Fruit fly (Drosophila melanogaster) whole organism, pupa: Measurements from ENCODE around the gene RpS26.
A peak's percentile ranks its signal among the peaks of the same experiment; 100 is the strongest.

Source experiments
- CG10348 ChIP-seq: fragments of 200-800 bp; sonication (Bioruptor generic); IDR thresholded peaks from 2 replicates; pipeline ENCODE4 v1.3.6; 2022; ENCODE audit warnings: missing biosample characterization, missing genetic modification characterization
- CG12605 ChIP-seq: fragments of 200-800 bp; sonication (Bioruptor generic); IDR thresholded peaks from 2 replicates; pipeline ENCODE4 v1.3.6; 2022; ENCODE audit warnings: missing biosample characterization, missing genetic modification characterization
- CG13204 ChIP-seq: fragments of 200-800 bp; sonication (Bioruptor generic); optimal IDR thresholded peaks from 2 replicates; lab custom pipeline; 2018; ENCODE audit warnings: missing biosample characterization, mild to moderate bottlenecking, missing genetic modification characterization, moderate library complexity
- CG14655 ChIP-seq: fragments of 200-800 bp; sonication (Bioruptor generic); optimal IDR thresholded peaks from 3 replicates; lab custom pipeline; 2017; ENCODE audit warnings: mild to moderate bottlenecking, missing biosample characterization, missing genetic modification reagents, missing genetic modification characterization
- CG15710 ChIP-seq: fragments of 200-800 bp; sonication (Bioruptor generic); optimal IDR thresholded peaks from 2 replicates; lab custom pipeline; 2018; ENCODE audit warnings: missing biosample characterization, mild to moderate bottlenecking, missing genetic modification characterization, moderate library complexity
- CG17806 ChIP-seq: fragments of 200-800 bp; sonication (Bioruptor generic); optimal IDR thresholded peaks from 2 replicates; lab custom pipeline; 2018; ENCODE audit warnings: missing biosample characterization, mild to moderate bottlenecking, missing genetic modification characterization, moderate library complexity
- CG32121 ChIP-seq: fragments of 200-800 bp; sonication (Bioruptor generic); IDR thresholded peaks from 2 replicates; pipeline ENCODE4 v1.3.6; 2022; ENCODE audit warnings: missing biosample characterization, missing genetic modification characterization
- CG34367 ChIP-seq: fragments of 200-800 bp; sonication (Bioruptor generic); optimal IDR thresholded peaks from 2 replicates; lab custom pipeline; 2018; ENCODE audit warnings: missing biosample characterization, mild to moderate bottlenecking, missing genetic modification characterization
- CG4496 ChIP-seq: fragments of 200-800 bp; sonication (Bioruptor generic); IDR thresholded peaks from 3 replicates; pipeline ENCODE4 v1.3.6; 2022; ENCODE audit warnings: missing biosample characterization, missing genetic modification characterization
- CG8159 ChIP-seq: fragments of 200-800 bp; sonication (Bioruptor generic); optimal IDR thresholded peaks from 3 replicates; lab custom pipeline; 2018; ENCODE audit warnings: missing biosample characterization, mild to moderate bottlenecking, missing genetic modification characterization, moderate library complexity
- CG8301 ChIP-seq: fragments of 200-800 bp; sonication (Bioruptor generic); optimal IDR thresholded peaks from 2 replicates; lab custom pipeline; 2018; ENCODE audit warnings: missing biosample characterization, mild to moderate bottlenecking, missing genetic modification characterization
- CG9948 ChIP-seq: fragments of 200-800 bp; sonication (Bioruptor generic); optimal IDR thresholded peaks from 2 replicates; lab custom pipeline; 2018; ENCODE audit warnings: missing biosample characterization, mild to moderate bottlenecking, missing genetic modification characterization, moderate library complexity
- D1 ChIP-seq: fragments of 200-800 bp; sonication (Bioruptor generic); optimal IDR thresholded peaks from 2 replicates; lab custom pipeline; 2018; ENCODE audit warnings: missing biosample characterization, mild to moderate bottlenecking, missing genetic modification characterization, moderate library complexity
- EcR ChIP-seq: fragments of 200-800 bp; sonication (Bioruptor generic); optimal IDR thresholded peaks from 3 replicates; lab custom pipeline; 2019; ENCODE audit warnings: missing biosample characterization, missing genetic modification characterization, mild to moderate bottlenecking, moderate library complexity, missing genetic modification reagents
- Ets98B ChIP-seq: fragments of 200-800 bp; sonication (Bioruptor generic); IDR thresholded peaks from 2 replicates; pipeline ENCODE4 v1.3.6; 2022; ENCODE audit warnings: missing biosample characterization, missing genetic modification characterization
- Pif1A ChIP-seq: fragments of 200-800 bp; sonication (Bioruptor generic); optimal IDR thresholded peaks from 3 replicates; lab custom pipeline; 2016; ENCODE audit warnings: missing biosample characterization, missing genetic modification characterization
- Pif1B ChIP-seq: fragments of 200-800 bp; sonication (Bioruptor generic); optimal IDR thresholded peaks from 3 replicates; lab custom pipeline; 2016; ENCODE audit warnings: missing biosample characterization, missing genetic modification characterization
- Snoo ChIP-seq: fragments of 200-800 bp; sonication (Bioruptor generic); optimal IDR thresholded peaks from 3 replicates; lab custom pipeline; 2017; ENCODE audit warnings: missing biosample characterization, mild to moderate bottlenecking, missing genetic modification characterization, inconsistent platforms
- fd96Ca ChIP-seq: fragments of 200-800 bp; sonication (Bioruptor generic); IDR thresholded peaks from 3 replicates; pipeline ENCODE4 v1.3.6; 2022; ENCODE audit warnings: missing biosample characterization, missing genetic modification characterization
- gl ChIP-seq: fragments of 200-800 bp; sonication (Bioruptor generic); optimal IDR thresholded peaks from 2 replicates; lab custom pipeline; 2018; ENCODE audit warnings: missing biosample characterization, mild to moderate bottlenecking, missing genetic modification characterization
- rn ChIP-seq: fragments of 200-800 bp; sonication (Bioruptor generic); IDR thresholded peaks from 2 replicates; pipeline ENCODE4 v1.3.6; 2022; ENCODE audit warnings: missing biosample characterization, missing genetic modification characterization

Gene RpS26

dm6 chr2L:18478509-18479176 lies 35.6 kb upstream of the RpS26 start:
- no peak for TF ChIP-seq CG17806 (tag; lab: Kevin White, UChicago)
- no peak for TF ChIP-seq CG13204 (GFP tag; lab: Kevin White, UChicago)
- no peak for TF ChIP-seq CG4496 (GFP tag; lab: Robert Waterston, UW)
- no peak for TF ChIP-seq CG9948 (tag; lab: Kevin White, UChicago)
- no peak for TF ChIP-seq D1
- no peak for TF ChIP-seq fd96Ca (GFP tag; lab: Robert Waterston, UW)
- TF ChIP-seq CG8301 (tag; lab: Kevin White, UChicago) = no peak
- no peak for TF ChIP-seq CG34367 (tag; lab: Kevin White, UChicago)
- TF ChIP-seq rn (GFP tag; lab: Robert Waterston, UW) = no peak
- no peak for TF ChIP-seq Ets98B (GFP tag; lab: Robert Waterston, UW)
- no peak for TF ChIP-seq CG32121
- no peak for TF ChIP-seq gl (tag; lab: Kevin White, UChicago)
- TF ChIP-seq CG8159 = no peak
- TF ChIP-seq CG12605 (GFP tag; lab: Robert Waterston, UW) = no peak
- TF ChIP-seq CG14655 (GFP tag; lab: Kevin White, UChicago) = no peak
- no peak for TF ChIP-seq EcR
- TF ChIP-seq CG15710 (tag; lab: Kevin White, UChicago) = no peak
- no peak for TF ChIP-seq Pif1B (GFP tag; lab: Kevin White, UChicago)

DNA sequence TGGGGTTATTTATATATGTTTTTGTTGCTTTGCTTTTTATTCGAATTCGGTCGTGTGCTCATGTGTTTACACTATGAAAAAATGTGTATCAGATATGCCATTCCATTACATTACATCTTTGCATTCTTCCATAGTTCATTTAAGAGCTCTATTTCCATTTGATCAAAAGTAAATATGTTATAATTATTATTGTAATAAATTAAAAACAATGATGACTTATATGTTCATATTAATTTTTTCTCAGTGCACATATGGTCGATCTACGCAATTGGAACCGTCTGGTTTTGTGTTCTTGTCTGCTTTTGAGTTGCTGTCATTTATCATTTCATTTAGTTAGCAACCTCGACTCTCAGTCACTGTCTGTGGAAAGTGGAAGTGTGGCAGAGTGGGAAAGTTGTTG lies 34.4 kb upstream of the RpS26 start:
- TF ChIP-seq CG32121 = peak; percentile 47; the same call in 1 of the 2 replicates
- peak; percentile 73 for TF ChIP-seq D1
- TF ChIP-seq gl (tag; lab: Kevin White, UChicago) = peak; percentile 77
- TF ChIP-seq CG10348 (GFP tag; lab: Robert Waterston, UW) = no peak
- 0 out of 3 replicates have a peak, but pooled peaks have one; percentile 25 for TF ChIP-seq fd96Ca (GFP tag; lab: Robert Waterston, UW)
- TF ChIP-seq CG12605 (GFP tag; lab: Robert Waterston, UW) = peak; percentile 63
- TF ChIP-seq CG9948 (tag; lab: Kevin White, UChicago) = peak; percentile 87
- peak; percentile 85 for TF ChIP-seq CG4496 (GFP tag; lab: Robert Waterston, UW)
- peak; percentile 73 for TF ChIP-seq CG14655 (GFP tag; lab: Kevin White, UChicago)
- peak; percentile 86 for TF ChIP-seq CG34367 (tag; lab: Kevin White, UChicago)
- peak; percentile 78 for TF ChIP-seq EcR
- TF ChIP-seq CG8159 = peak; percentile 93
- peak; percentile 78 for TF ChIP-seq Pif1B (GFP tag; lab: Kevin White, UChicago)
- peak; percentile 94 for TF ChIP-seq CG15710 (tag; lab: Kevin White, UChicago)
- TF ChIP-seq CG13204 (GFP tag; lab: Kevin White, UChicago) = peak; percentile 76
- TF ChIP-seq CG8301 (tag; lab: Kevin White, UChicago) = peak; percentile 64
- peak; percentile 72 for TF ChIP-seq Ets98B (GFP tag; lab: Robert Waterston, UW)
- TF ChIP-seq Pif1A = peak; percentile 85
- peak; percentile 74 for TF ChIP-seq rn (GFP tag; lab: Robert Waterston, UW)
- TF ChIP-seq CG17806 (tag; lab: Kevin White, UChicago) = peak; percentile 89
- peak; percentile 75 for TF ChIP-seq Snoo (tag; lab: Kevin White, UChicago)
- TF ChIP-seq, all 21 proteins: peak for 20

dm6 chr2L:18469544-18470109 lies 26.6 kb upstream of the RpS26 start:
- TF ChIP-seq CG8301 (tag; lab: Kevin White, UChicago) = no peak
- TF ChIP-seq CG32121 = no peak
- TF ChIP-seq D1 = no peak
- peak; percentile 57; the same call in 1 of the 3 replicates for TF ChIP-seq CG4496 (GFP tag; lab: Robert Waterston, UW)
- peak; percentile 47 for TF ChIP-seq Snoo (tag; lab: Kevin White, UChicago)
- no peak for TF ChIP-seq Pif1A
- no peak; the same call in 1 of the 2 replicates for TF ChIP-seq Ets98B (GFP tag; lab: Robert Waterston, UW)
- TF ChIP-seq EcR = peak; percentile 91
- TF ChIP-seq CG34367 (tag; lab: Kevin White, UChicago) = no peak
- no peak for TF ChIP-seq fd96Ca (GFP tag; lab: Robert Waterston, UW)
- TF ChIP-seq CG8159 = no peak
- no peak for TF ChIP-seq CG13204 (GFP tag; lab: Kevin White, UChicago)

DNA sequence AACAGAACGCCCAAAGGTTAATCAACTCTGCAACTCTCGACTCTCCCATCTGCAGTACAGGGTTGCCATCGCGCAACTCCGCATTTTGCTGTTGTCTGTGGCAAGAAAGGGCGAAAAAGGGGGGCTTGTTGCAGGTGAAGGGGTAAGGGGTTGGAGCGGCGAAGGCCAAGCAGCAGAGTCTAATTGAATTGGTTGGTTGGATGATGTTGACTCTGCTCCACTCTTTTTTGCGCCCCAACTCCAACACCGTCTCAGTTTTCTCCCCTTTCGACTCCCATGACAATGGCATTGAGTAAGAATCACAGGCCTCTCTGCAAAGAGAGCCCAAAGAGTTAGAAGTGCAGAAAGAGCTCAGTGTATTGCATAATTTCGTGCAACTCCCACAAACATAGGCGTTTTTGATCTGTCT lies 25.5 kb upstream of the RpS26 start:
- TF ChIP-seq Pif1B (GFP tag; lab: Kevin White, UChicago) (no peak), fd96Ca (GFP tag; lab: Robert Waterston, UW) (peak; percentile 75; the same call in 2 of the 3 replicates), CG15710 (tag; lab: Kevin White, UChicago) (no peak), CG10348 (GFP tag; lab: Robert Waterston, UW) (no peak), rn (GFP tag; lab: Robert Waterston, UW) (peak; percentile 62), CG12605 (GFP tag; lab: Robert Waterston, UW) (no peak), CG13204 (GFP tag; lab: Kevin White, UChicago) (no peak), CG34367 (tag; lab: Kevin White, UChicago) (no peak), Ets98B (GFP tag; lab: Robert Waterston, UW) (peak; percentile 79), CG17806 (tag; lab: Kevin White, UChicago) (no peak), CG14655 (GFP tag; lab: Kevin White, UChicago) (peak; percentile 31), D1 (no peak), CG32121 (no peak; the same call in 1 of the 2 replicates), Snoo (tag; lab: Kevin White, UChicago) (no peak), CG8301 (tag; lab: Kevin White, UChicago) (peak; percentile 25), CG4496 (GFP tag; lab: Robert Waterston, UW) (peak; percentile 71), EcR (peak; percentile 99), CG8159 (no peak), CG9948 (tag; lab: Kevin White, UChicago) (no peak), gl (tag; lab: Kevin White, UChicago) (no peak), Pif1A (peak; percentile 15)
